Worm (Caenorhabditis elegans): ENCODE data around the gene mans-4.

- no peak for TF ChIP-seq lin-13 (GFP tag; optimal IDR thresholded peaks at IDR 0.05)
- TF ChIP-seq R02D3.7 (tag; optimal IDR thresholded peaks at IDR 0.05), result no peak
These were observed 44.0 kb downstream of the mans-4 start, which contains the start of gene C53D6.10 for ce11 chrIV:9034340-9034739.

Data from whole organism, L2 larva.